Worm (Caenorhabditis elegans) whole organism, L3 larva: Measurements from ENCODE around the gene oatr-1.
A peak's percentile ranks its signal among the peaks of the same experiment; 100 is the strongest.

ENCODE experiments used
- fos-1 ChIP-seq: fragments of 150-350 bp; optimal IDR thresholded peaks from 2 replicates; lab custom pipeline; 2014; ENCODE audit warnings: missing biosample characterization, missing genetic modification characterization
- mdl-1 ChIP-seq: fragments of 150-350 bp; optimal IDR thresholded peaks from 2 replicates; lab custom pipeline; 2014; ENCODE audit warnings: missing biosample characterization, missing genetic modification characterization
- unc-62 ChIP-seq: fragments of 150-350 bp; sonication (generic microtip); optimal IDR thresholded peaks from 4 replicates; lab custom pipeline; 2014; ENCODE audit warnings: missing biosample characterization, missing genetic modification reagents, missing genetic modification characterization
- ztf-4 ChIP-seq: fragments of 150-350 bp; optimal IDR thresholded peaks from 2 replicates; lab custom pipeline; 2014; ENCODE audit warnings: missing biosample characterization, missing genetic modification characterization

- TF ChIP-seq mdl-1 (tag; lab: Kevin White, UChicago): peak; percentile 95
- TF ChIP-seq fos-1: no peak
- peak; percentile 53 for TF ChIP-seq unc-62 (GFP tag; lab: Kevin White, UChicago)
- no peak for TF ChIP-seq ztf-4 (tag; lab: Kevin White, UChicago)
Observed at ce11 chrIII:6420995-6421404, 25.0 kb upstream of the oatr-1 start.
